Fruit fly (Drosophila melanogaster) whole organism: ENCODE results near the gene Eip78C.
A peak's percentile ranks its signal among the peaks of the same experiment; 100 is the strongest.

ENCODE experiments used
- CG8478 ChIP-seq: fragments of >200 bp; optimal IDR thresholded peaks from 2 replicates; lab custom pipeline; 2018; ENCODE audit warnings: inconsistent platforms
- Dll ChIP-seq: fragments of >200 bp; optimal IDR thresholded peaks from 2 replicates; lab custom pipeline; 2017
- EcR ChIP-seq, 2 experiments: fragments of >200 bp; optimal IDR thresholded peaks; 2 replicates each; lab custom pipeline; 2017; ENCODE audit warnings: missing biosample characterization in 2 of 2, missing genetic modification characterization in 2 of 2, missing genetic modification reagents in 2 of 2
- pan ChIP-seq: fragments of >200 bp; optimal IDR thresholded peaks from 2 replicates; lab custom pipeline; 2017
- psq ChIP-seq: fragments of >200 bp; optimal IDR thresholded peaks from 2 replicates; lab custom pipeline; 2017
- usp ChIP-seq: fragments of >200 bp; optimal IDR thresholded peaks from 2 replicates; lab custom pipeline; 2017; ENCODE audit warnings: missing biosample characterization, missing genetic modification characterization, mixed read lengths

Gene Eip78C

dm6 chr3L:21253761-21254523, 27.5 kb downstream of the Eip78C start:
- peak; percentile 94 to 95 for TF ChIP-seq EcR (GFP tag; optimal IDR thresholded peaks at IDR 0.05; lab: Kevin White, UChicago)
- TF ChIP-seq Dll = no peak

- TF ChIP-seq CG8478 (lab: Kevin White, UChicago) = no peak
- TF ChIP-seq psq (lab: Kevin White, UChicago) = no peak
- peak in 1 of 2 experiments; percentile 43 for TF ChIP-seq EcR (GFP tag; optimal IDR thresholded peaks at IDR 0.05; lab: Kevin White, UChicago)
Observed at dm6 chr3L:21254524-21254972, 28.1 kb downstream of the Eip78C start.

DNA sequence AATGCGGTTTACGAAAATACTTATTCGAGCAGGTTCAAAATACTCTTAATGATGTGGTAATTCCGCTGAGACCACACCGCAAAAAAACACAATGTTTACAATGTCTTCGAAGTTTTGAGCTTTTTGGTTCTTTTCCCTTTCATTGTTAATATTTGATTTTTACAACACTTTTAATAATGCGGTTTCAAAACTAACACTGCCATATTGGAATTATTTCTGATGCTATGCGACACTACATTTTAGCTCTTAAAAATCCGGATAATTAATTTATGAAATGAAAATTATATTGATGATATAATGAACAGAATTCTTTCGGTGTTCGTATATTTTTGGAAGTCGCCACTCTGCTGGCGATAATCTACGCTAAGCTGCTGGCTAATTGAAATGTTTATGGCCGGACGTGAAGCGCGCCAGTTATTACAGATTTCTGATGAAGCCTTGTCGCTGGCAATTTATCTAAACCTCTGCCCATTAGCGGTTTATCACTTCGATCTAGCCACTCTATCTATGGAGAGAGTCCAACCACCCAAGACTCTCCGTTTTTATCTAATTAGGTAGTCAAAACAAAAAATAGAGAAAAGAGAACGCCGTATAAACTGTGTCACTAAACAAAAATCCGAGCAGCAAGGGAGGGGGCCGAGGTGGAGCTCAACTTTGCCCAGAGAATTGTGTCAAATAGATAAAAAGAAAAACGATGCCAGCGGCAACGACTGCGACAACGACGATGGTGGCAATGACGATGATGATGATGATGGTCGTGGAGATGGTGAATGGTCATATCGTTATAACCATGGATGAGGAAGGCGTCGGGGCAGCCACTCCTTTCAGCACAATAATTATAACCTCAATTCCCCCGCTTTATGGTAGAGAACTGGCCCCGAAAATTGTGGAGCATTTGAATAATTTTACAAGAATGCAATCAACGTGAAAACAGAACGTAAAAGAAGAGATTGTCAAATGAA, 29.9 kb downstream of the Eip78C start:
- TF ChIP-seq EcR (GFP tag; optimal IDR thresholded peaks at IDR 0.05; lab: Kevin White, UChicago) (no peak), Dll (no peak), usp (GFP tag; lab: Kevin White, UChicago) (no peak), pan (lab: Kevin White, UChicago) (no peak), psq (lab: Kevin White, UChicago) (no peak)

DNA sequence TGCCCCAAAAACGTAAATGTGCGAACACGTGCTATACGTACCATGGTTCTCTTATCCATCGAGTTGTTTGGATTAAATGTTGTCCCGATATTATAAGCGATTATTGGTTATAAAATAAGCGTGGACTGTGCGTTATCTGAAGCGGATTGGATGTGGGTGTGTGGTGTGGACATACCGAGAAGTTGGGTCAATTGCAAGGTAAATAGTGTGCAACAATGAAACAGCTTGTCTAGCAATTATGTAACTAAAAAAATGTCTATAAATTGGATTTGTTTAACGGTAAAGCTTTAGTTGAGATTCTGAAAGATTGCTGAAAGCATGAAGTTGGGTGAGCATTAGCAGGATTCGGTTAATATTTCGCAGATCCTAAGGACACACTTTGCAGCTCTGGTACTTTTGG, 31.3 kb downstream of the Eip78C start, which contains the start of gene CG43218:
Gene CG43218, plus strand, starts transcription at position 290 of the 400 bp plus-strand sequence.
- no peak for TF ChIP-seq pan (lab: Kevin White, UChicago)
- no peak for TF ChIP-seq usp (GFP tag; lab: Kevin White, UChicago)
- no peak for TF ChIP-seq Dll
- no peak for TF ChIP-seq EcR (GFP tag; optimal IDR thresholded peaks at IDR 0.05; lab: Kevin White, UChicago)
- TF ChIP-seq psq (lab: Kevin White, UChicago) = no peak
- no peak for TF ChIP-seq CG8478 (lab: Kevin White, UChicago)

DNA sequence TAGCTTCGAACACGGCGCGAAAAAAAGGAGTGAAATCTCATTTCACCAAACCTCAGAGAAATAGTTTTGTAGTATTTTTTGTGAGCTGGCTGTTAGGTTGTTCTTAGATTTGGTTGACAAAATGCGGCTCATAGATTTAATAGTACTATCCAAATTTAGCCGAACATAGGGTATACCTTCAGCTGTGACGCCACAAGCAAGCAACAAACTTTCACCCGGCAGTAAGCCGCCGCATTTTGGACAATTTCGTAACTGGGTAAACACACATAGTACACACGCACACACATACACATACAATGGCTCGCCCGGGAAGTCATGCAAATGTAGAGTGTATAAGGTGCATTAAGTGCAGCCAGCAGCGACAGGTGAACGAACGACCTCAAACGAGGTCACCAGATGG, 32.8 kb downstream of the Eip78C start:
- TF ChIP-seq usp (GFP tag; lab: Kevin White, UChicago) (no peak), CG8478 (lab: Kevin White, UChicago) (no peak), EcR (GFP tag; optimal IDR thresholded peaks at IDR 0.05; lab: Kevin White, UChicago) (peak in 1 of 2 experiments; percentile 62), psq (lab: Kevin White, UChicago) (no peak)

DNA sequence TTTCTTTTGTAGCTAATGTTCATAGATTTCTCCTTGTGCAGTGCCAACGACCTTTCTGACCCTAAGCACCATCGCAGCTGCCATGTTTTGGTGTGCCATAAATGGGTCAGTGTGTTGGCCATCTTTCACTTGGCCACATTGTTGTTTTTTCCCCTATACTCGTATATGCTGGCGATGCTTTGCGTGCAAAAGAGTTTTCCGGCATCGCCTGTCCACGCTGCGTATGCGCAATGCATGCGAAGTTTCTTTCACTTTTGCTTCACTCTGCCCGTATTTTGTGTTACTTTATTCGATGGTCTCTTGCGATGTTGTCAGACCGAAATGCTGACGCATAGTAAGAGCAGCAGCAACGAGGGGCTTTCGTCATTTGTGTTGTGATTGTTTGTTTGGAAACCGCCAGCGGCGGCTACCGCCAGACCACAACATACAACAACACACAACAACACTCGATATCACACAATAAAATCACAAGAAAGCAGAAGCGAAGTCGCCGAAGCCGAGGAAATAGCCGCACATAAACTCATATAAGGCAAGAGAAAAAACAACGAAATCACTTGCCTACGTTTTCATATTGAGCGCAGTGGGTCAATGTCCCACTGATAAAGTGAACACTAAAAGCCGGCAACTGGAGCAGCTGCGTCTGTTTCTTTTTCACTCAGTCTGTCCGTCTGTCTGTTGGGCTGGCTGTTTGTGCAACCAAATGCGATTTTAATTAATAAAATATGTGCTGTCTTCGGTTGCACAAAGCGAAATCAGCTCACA, 35.2 kb downstream of the Eip78C start:
- TF ChIP-seq EcR (GFP tag; optimal IDR thresholded peaks at IDR 0.05; lab: Kevin White, UChicago) (peak in 1 of 2 experiments; percentile 17), pan (lab: Kevin White, UChicago) (no peak)

dm6 chr3L:21262426-21262825, 36.0 kb downstream of the Eip78C start:
- TF ChIP-seq Dll (no peak), pan (lab: Kevin White, UChicago) (no peak), psq (lab: Kevin White, UChicago) (no peak), CG8478 (lab: Kevin White, UChicago) (no peak), usp (GFP tag; lab: Kevin White, UChicago) (no peak), EcR (GFP tag; optimal IDR thresholded peaks at IDR 0.05; lab: Kevin White, UChicago) (no peak)

dm6 chr3L:21266101-21266656, 39.8 kb downstream of the Eip78C start:
- no peak for TF ChIP-seq usp (GFP tag; lab: Kevin White, UChicago)
- TF ChIP-seq EcR (GFP tag; optimal IDR thresholded peaks at IDR 0.05; lab: Kevin White, UChicago) = no peak
- TF ChIP-seq CG8478 (lab: Kevin White, UChicago) = no peak
- TF ChIP-seq Dll = no peak
- no peak for TF ChIP-seq psq (lab: Kevin White, UChicago)
- no peak for TF ChIP-seq pan (lab: Kevin White, UChicago)

dm6 chr3L:21267862-21268385, 41.5 kb downstream of the Eip78C start, which contains the start of gene CG9391:
TSS of gene CG9391 (minus strand) at chr3L:21268335.
- TF ChIP-seq psq (lab: Kevin White, UChicago) = no peak
- TF ChIP-seq EcR (GFP tag; optimal IDR thresholded peaks at IDR 0.05; lab: Kevin White, UChicago) = no peak

- TF ChIP-seq pan (lab: Kevin White, UChicago) = no peak
- TF ChIP-seq psq (lab: Kevin White, UChicago) = no peak
- no peak for TF ChIP-seq Dll
- TF ChIP-seq CG8478 (lab: Kevin White, UChicago) = no peak
- TF ChIP-seq EcR (GFP tag; optimal IDR thresholded peaks at IDR 0.05; lab: Kevin White, UChicago) = no peak
- TF ChIP-seq usp (GFP tag; lab: Kevin White, UChicago) = no peak
Observed at dm6 chr3L:21270480-21270879, 44.1 kb downstream of the Eip78C start, which contains the start of gene CG9389. TSS of gene CG9389 (minus strand) at chr3L:21270580.

DNA sequence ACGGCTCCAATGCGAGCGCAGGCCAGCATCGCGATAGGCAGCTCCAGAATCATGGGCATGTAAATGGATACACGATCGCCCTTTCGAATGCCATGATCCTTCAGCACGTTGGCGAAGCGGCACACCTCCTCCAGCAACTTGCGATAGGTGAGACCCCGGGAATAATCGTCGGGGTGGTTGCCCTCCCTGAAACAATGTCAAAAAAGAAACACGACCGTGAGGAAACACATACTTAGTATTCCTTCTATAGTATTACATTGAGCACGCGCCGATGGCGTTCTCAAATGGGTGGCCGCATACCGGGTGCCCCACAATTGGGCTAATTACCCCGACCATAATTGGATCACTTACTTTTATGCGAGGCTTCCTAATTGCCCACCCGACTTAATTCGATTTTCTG, 47.1 kb downstream of the Eip78C start:
- TF ChIP-seq Dll (no peak), EcR (GFP tag; optimal IDR thresholded peaks at IDR 0.05; lab: Kevin White, UChicago) (no peak), usp (GFP tag; lab: Kevin White, UChicago) (no peak)
